In genomic region chrX:13644884-13645283, ce11 we compare ENCODE assay signal across 3 worm cellular contexts.
TF ChIP-seq lines count a peak whose summit lies in the region.

No protein-coding gene starts in this region.

TF ChIP-seq in whole organism, L1 larva, 84 proteins besides CTCF, POLR2A, EP300 and RAD21:
- no peak for TF ChIP-seq egl-27 (tag; optimal IDR thresholded peaks at IDR 0.05; lab: Kevin White, UChicago)
- TF ChIP-seq C34B4.2 (tag; optimal IDR thresholded peaks at IDR 0.05; lab: Kevin White, UChicago): no peak
- no peak for TF ChIP-seq jun-1 (tag; optimal IDR thresholded peaks at IDR 0.05; lab: Kevin White, UChicago)
- peak; percentile 16 for TF ChIP-seq lin-14 (GFP tag; optimal IDR thresholded peaks at IDR 0.05; lab: Kevin White, UChicago)

TF ChIP-seq in whole organism, L2 larva, 48 proteins besides CTCF, POLR2A, EP300 and RAD21:
- no peak for TF ChIP-seq C34F6.9 (tag; optimal IDR thresholded peaks at IDR 0.05; lab: Kevin White, UChicago)
- TF ChIP-seq skn-1 (tag; optimal IDR thresholded peaks at IDR 0.05; lab: Kevin White, UChicago): no peak
- TF ChIP-seq ceh-16 (tag; optimal IDR thresholded peaks at IDR 0.05; lab: Kevin White, UChicago): no peak
- no peak for TF ChIP-seq gmeb-1 (tag; optimal IDR thresholded peaks at IDR 0.05; lab: Kevin White, UChicago)
- peak; percentile 3 for TF ChIP-seq mab-5 (tag; optimal IDR thresholded peaks at IDR 0.05; lab: Kevin White, UChicago)
- peak; percentile 82 for TF ChIP-seq unc-55 (GFP tag; optimal IDR thresholded peaks at IDR 0.05; lab: Kevin White, UChicago)
- no peak for TF ChIP-seq crh-2 (tag; optimal IDR thresholded peaks at IDR 0.05; lab: Kevin White, UChicago)
- no peak for TF ChIP-seq lin-39 (tag; optimal IDR thresholded peaks at IDR 0.05; lab: Kevin White, UChicago)
- TF ChIP-seq nhr-6 (tag; optimal IDR thresholded peaks at IDR 0.05; lab: Kevin White, UChicago): no peak
- TF ChIP-seq ztf-4 (tag; optimal IDR thresholded peaks at IDR 0.05; lab: Kevin White, UChicago): no peak

TF ChIP-seq in whole organism, L3 larva, 47 proteins besides CTCF, POLR2A, EP300 and RAD21:
- TF ChIP-seq elt-1 (tag; optimal IDR thresholded peaks at IDR 0.05; lab: Kevin White, UChicago) (peak; percentile 58), eor-1 (tag; optimal IDR thresholded peaks at IDR 0.05; lab: Kevin White, UChicago) (no peak)
